Fruit fly (Drosophila melanogaster) S2 (cell line): ENCODE data around the gene Tfb5.

Experiments used
- CG8478 ChIP-seq: fragments of >200 bp; optimal IDR thresholded peaks from 2 replicates; lab custom pipeline; 2018
- CTCF ChIP-seq, 2 experiments: fragments of >200 bp; optimal IDR thresholded peaks; 2 replicates each; lab custom pipeline; 2018

- TF ChIP-seq CTCF (optimal IDR thresholded peaks at IDR 0.05; lab: Kevin White, UChicago), result no peak
- no peak for TF ChIP-seq CG8478 (lab: Kevin White, UChicago)
These were observed 36.8 kb downstream of the Tfb5 start, which contains the start of gene mRpL28 for dm6 chr2L:4973731-4974415.
